Worm (Caenorhabditis elegans): ENCODE data around the gene C36A4.10.

C36A4.10 gene

DNA sequence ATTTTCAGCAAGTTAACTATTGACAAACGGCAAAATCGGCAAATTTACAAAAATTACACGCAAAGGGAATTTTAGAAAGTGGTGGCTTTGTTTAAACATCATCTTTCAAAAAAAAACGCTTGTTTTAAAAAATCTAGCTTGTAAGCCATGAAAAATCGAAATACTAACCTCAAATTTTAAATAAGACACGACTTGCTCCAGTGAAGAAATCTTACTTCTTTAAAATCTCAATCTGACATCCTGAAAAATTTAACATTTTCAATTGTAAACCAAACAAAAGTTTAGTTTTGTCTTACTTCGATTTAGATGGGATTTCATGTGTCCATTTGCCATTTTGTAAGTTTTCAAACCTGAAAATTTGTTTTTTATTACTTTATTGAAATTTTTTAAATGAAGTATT, 517 bp upstream of the C36A4.10 start:
- TF ChIP-seq sea-1 (GFP tag; conservative IDR thresholded peaks at IDR 0.05) = no peak
- TF ChIP-seq tbx-11 (GFP tag; IDR thresholded peaks at IDR 0.05) = no peak
- no peak for TF ChIP-seq pes-1 (GFP tag; IDR thresholded peaks at IDR 0.05)
- TF ChIP-seq ama-1 (optimal IDR thresholded peaks at IDR 0.05) = no peak
- TF ChIP-seq ceh-36 (tag; optimal IDR thresholded peaks at IDR 0.05) = no peak
- no peak for TF ChIP-seq tra-4 (tag; optimal IDR thresholded peaks at IDR 0.05)
- no peak for TF ChIP-seq ets-7 (tag; optimal IDR thresholded peaks at IDR 0.05)
- TF ChIP-seq aly-1 (tag; optimal IDR thresholded peaks at IDR 0.05) = no peak
- TF ChIP-seq scrt-1 (GFP tag; IDR thresholded peaks at IDR 0.05) = no peak
- no peak for TF ChIP-seq B0310.2 (tag; optimal IDR thresholded peaks at IDR 0.05)
- TF ChIP-seq F13C5.2 (tag; optimal IDR thresholded peaks at IDR 0.05) = no peak
- no peak for TF ChIP-seq hmbx-1 (tag; optimal IDR thresholded peaks at IDR 0.05)
- no peak for TF ChIP-seq ceh-13 (GFP tag; optimal IDR thresholded peaks at IDR 0.05)
- TF ChIP-seq hmg-4 (GFP tag; optimal IDR thresholded peaks at IDR 0.05) = no peak

DNA sequence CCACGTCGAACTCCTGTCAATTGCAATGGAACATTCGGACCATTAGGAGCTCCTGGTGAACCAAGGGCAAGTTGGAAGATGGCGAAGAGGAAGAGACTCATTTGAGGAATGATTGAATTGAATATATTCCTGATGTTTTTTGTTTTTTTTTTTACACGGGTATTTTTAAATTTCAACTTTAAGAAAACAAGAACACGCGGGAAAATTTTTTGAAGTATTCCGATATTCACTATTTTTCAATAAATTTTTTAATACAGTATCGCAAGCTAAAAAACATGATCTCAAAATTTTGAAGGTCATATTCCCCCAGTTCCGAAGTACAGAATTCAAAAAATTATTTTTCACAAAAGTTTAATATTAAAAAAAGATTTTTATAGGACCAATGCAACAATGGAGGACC, 2.2 kb downstream of the C36A4.10 start, which contains the start of gene cnnm-5:
TSS of gene cnnm-5 (minus strand) at position 101 of the 400 bp plus-strand sequence.
- TF ChIP-seq tbx-37 (GFP tag; conservative IDR thresholded peaks at IDR 0.05) (no peak), pes-1 (GFP tag; IDR thresholded peaks at IDR 0.05) (no peak), ceh-13 (GFP tag; optimal IDR thresholded peaks at IDR 0.05) (no peak), tra-4 (tag; optimal IDR thresholded peaks at IDR 0.05) (no peak), aly-1 (tag; optimal IDR thresholded peaks at IDR 0.05) (no peak), tbx-11 (GFP tag; IDR thresholded peaks at IDR 0.05) (no peak), ets-7 (tag; optimal IDR thresholded peaks at IDR 0.05) (no peak), scrt-1 (GFP tag; IDR thresholded peaks at IDR 0.05) (no peak), sea-1 (GFP tag; conservative IDR thresholded peaks at IDR 0.05) (no peak), hmg-4 (GFP tag; optimal IDR thresholded peaks at IDR 0.05) (no peak)

DNA sequence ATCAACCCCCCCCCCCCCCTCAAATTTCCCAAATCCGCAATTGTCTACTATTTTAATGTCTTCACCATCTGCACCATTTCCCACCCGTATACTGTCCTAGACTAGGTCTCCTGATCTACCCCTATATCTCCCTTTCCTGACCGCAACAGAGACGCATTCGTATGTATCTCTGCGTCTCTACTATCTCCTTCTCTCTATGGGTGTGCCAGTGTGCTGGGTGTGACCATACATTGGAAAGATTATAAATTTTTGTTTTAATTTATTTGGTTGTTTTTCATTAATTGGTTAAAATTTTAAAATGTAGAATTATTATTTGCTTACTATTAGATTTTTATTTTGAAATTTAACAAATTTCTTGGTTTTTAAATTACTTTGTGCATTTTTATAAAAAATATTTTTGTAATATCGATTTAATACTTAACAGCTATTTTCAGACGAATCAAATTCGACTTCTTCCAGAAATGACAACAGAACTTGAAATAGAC, 9.3 kb downstream of the C36A4.10 start, which contains the start of gene amx-1:
TSS of gene amx-1 (plus strand) at position 435 of the 485 bp plus-strand sequence.
- no peak for TF ChIP-seq sea-1 (GFP tag; conservative IDR thresholded peaks at IDR 0.05)
- no peak for TF ChIP-seq tbx-37 (GFP tag; conservative IDR thresholded peaks at IDR 0.05)
- no peak for TF ChIP-seq aly-1 (tag; optimal IDR thresholded peaks at IDR 0.05)
- no peak for TF ChIP-seq hmbx-1 (tag; optimal IDR thresholded peaks at IDR 0.05)
- no peak for TF ChIP-seq tra-4 (tag; optimal IDR thresholded peaks at IDR 0.05)

DNA sequence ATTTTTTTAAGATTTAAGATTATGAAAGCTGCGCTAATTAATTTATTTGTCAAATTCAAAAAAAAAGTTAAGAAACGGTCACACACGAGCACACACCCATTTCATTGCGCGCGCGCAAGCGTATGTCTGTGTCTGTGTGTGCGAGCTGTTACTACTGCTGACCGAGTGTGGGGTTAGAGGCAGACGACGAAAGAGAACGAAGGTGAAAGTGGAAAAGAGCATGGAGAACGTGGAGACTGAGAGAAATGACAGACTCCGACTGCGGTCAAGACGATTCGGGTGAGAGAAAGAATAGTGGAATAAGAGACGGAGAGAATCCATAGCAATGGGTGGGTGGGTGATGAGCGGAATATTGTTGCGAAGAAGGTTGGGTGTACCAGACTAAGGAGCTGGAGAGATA, 11.1 kb downstream of the C36A4.10 start:
- TF ChIP-seq B0310.2 (tag; optimal IDR thresholded peaks at IDR 0.05) = no peak
- TF ChIP-seq ets-7 (tag; optimal IDR thresholded peaks at IDR 0.05) = no peak
- no peak for TF ChIP-seq tra-4 (tag; optimal IDR thresholded peaks at IDR 0.05)
- peak; percentile 20 for TF ChIP-seq F13C5.2 (tag; optimal IDR thresholded peaks at IDR 0.05)
- TF ChIP-seq hmbx-1 (tag; optimal IDR thresholded peaks at IDR 0.05) = no peak
- TF ChIP-seq hmg-4 (GFP tag; optimal IDR thresholded peaks at IDR 0.05) = peak; percentile 74
- no peak for TF ChIP-seq scrt-1 (GFP tag; IDR thresholded peaks at IDR 0.05)
- TF ChIP-seq ceh-36 (tag; optimal IDR thresholded peaks at IDR 0.05) = no peak
- no peak for TF ChIP-seq ceh-13 (GFP tag; optimal IDR thresholded peaks at IDR 0.05)
- TF ChIP-seq aly-1 (tag; optimal IDR thresholded peaks at IDR 0.05) = peak; percentile 36
- TF ChIP-seq pes-1 (GFP tag; IDR thresholded peaks at IDR 0.05) = no peak
- no peak for TF ChIP-seq hnd-1 (tag; optimal IDR thresholded peaks at IDR 0.05)
- no peak for TF ChIP-seq tbx-37 (GFP tag; conservative IDR thresholded peaks at IDR 0.05)
- TF ChIP-seq ama-1 (optimal IDR thresholded peaks at IDR 0.05) = no peak
- TF ChIP-seq flt-1 (GFP tag; IDR thresholded peaks at IDR 0.05) = no peak
- TF ChIP-seq tbx-11 (GFP tag; IDR thresholded peaks at IDR 0.05) = no peak
- no peak for TF ChIP-seq sea-1 (GFP tag; conservative IDR thresholded peaks at IDR 0.05)

DNA sequence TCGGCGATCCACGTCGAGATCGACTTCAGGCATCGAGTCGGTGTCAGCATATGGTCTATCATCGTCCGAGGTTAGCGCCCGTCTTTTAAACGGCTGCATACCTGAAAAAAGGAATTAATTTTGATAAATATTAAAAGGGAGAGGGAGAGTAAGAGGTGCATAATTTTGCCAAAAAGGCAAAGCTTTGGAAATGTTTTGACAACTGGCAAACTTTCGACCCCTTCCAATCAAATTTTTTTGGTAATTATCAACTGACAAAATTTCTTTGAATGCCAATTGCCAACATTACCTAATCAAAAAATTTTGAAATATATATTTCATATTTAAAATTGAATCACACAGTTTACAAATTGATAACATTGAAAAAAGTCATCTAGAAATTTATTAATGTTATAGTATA, 11.7 kb downstream of the C36A4.10 start, which contains the start of gene dpy-27:
TSS of gene dpy-27 (minus strand) at position 101 of the 400 bp plus-strand sequence.
- TF ChIP-seq hnd-1 (tag; optimal IDR thresholded peaks at IDR 0.05) (no peak), hmg-4 (GFP tag; optimal IDR thresholded peaks at IDR 0.05) (no peak), sea-1 (GFP tag; conservative IDR thresholded peaks at IDR 0.05) (no peak), ceh-36 (tag; optimal IDR thresholded peaks at IDR 0.05) (no peak), tra-4 (tag; optimal IDR thresholded peaks at IDR 0.05) (no peak), ets-7 (tag; optimal IDR thresholded peaks at IDR 0.05) (no peak), aly-1 (tag; optimal IDR thresholded peaks at IDR 0.05) (no peak), flt-1 (GFP tag; IDR thresholded peaks at IDR 0.05) (no peak), B0310.2 (tag; optimal IDR thresholded peaks at IDR 0.05) (no peak), ama-1 (optimal IDR thresholded peaks at IDR 0.05) (no peak), F13C5.2 (tag; optimal IDR thresholded peaks at IDR 0.05) (no peak), hmbx-1 (tag; optimal IDR thresholded peaks at IDR 0.05) (no peak)

DNA sequence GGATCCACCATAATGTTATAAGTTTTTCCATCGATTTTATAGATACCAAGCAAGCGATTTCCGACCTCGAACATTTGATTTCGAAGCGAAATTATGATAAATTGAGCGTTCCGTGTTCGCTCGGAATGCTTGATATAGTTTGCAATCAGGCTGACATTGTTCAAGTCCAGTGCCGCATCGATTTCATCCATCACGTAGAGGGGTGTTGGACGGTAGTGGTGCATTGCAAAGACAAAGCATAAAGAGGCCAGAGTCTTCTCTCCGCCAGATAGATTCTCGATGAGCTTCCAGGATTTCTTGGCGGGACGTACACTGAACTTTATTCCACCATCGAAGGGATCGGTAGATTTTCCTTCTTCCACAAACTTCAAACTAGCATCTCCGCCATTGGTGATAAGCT, 16.9 kb downstream of the C36A4.10 start:
- no peak for TF ChIP-seq tbx-37 (GFP tag; conservative IDR thresholded peaks at IDR 0.05)

DNA sequence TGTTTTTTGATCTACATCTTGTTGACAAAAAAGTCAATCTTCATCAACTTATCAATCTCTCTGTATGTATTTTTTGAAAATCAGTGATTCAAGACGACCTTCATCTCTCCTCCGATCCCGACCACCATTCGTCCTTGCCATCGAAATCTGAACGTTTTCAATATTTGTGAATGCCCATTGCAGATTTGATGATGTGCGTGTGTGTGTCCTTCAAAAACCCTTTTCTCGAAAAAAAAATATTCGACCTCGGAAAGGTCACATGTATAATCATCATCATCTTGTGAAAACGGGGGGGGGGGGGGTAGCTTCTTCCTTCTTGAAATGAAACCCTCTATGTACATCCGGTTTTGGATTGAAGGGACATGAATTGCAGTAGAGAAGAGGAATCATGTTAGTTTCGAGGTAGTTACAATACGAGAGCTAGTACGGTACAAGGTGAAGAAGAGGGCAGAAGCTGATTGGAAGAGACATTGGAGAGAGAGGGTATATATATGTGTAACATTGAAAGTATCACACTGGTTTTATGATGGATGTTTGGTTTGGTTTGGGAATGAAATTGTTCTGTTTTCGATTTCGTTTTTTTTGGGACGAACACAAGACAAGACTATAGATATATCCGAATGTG, 18.8 kb downstream of the C36A4.10 start:
- TF ChIP-seq hmbx-1 (tag; optimal IDR thresholded peaks at IDR 0.05) = no peak
- TF ChIP-seq ama-1 (optimal IDR thresholded peaks at IDR 0.05) = no peak
- peak; percentile 2 for TF ChIP-seq B0310.2 (tag; optimal IDR thresholded peaks at IDR 0.05)

DNA sequence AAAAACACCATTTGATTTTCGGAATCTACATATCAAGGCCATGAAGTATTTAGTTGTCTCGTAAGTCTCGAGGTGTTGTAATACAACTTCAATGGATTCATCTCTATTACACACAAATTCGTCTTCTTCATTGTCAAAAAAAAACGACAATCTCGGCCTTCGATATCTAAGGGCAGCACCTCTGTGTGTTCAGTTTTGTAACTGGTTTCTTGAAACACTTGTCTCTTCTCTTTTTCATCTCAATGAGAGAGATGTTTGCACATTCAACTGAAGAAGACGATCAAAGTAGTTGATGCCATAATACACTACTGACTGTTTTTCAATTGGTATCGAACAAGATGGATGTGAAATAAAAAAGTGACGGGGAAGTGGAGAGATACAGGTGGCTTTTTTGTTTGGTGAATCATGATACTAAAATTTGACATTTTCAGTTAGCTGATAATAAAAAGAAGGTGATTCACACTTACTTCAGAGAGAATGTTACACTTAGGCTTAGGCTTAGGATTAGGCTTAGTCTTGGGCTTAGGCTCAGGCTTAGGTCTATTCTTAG, 19.8 kb downstream of the C36A4.10 start:
- peak; percentile 59 for TF ChIP-seq ceh-36 (tag; optimal IDR thresholded peaks at IDR 0.05)
- TF ChIP-seq scrt-1 (GFP tag; IDR thresholded peaks at IDR 0.05) = no peak
- no peak for TF ChIP-seq ets-7 (tag; optimal IDR thresholded peaks at IDR 0.05)
- TF ChIP-seq hnd-1 (tag; optimal IDR thresholded peaks at IDR 0.05) = no peak
